Fruit fly (Drosophila melanogaster) whole organism: ENCODE data around the gene CG43056.

Experiments
- CG8478 ChIP-seq: fragments of >200 bp; optimal IDR thresholded peaks from 2 replicates; lab custom pipeline; 2018; ENCODE audit warnings: inconsistent platforms
- Dll ChIP-seq: fragments of >200 bp; optimal IDR thresholded peaks from 2 replicates; lab custom pipeline; 2017
- pan ChIP-seq: fragments of >200 bp; optimal IDR thresholded peaks from 2 replicates; lab custom pipeline; 2017
- psq ChIP-seq: fragments of >200 bp; optimal IDR thresholded peaks from 2 replicates; lab custom pipeline; 2017
- usp ChIP-seq: fragments of >200 bp; optimal IDR thresholded peaks from 2 replicates; lab custom pipeline; 2017; ENCODE audit warnings: missing biosample characterization, missing genetic modification characterization, mixed read lengths

dm6 chr2L:4389405-4390115 is 48.0 kb upstream of the CG43056 start:
- no peak for TF ChIP-seq Dll (lab: Kevin White, UChicago)
- TF ChIP-seq CG8478 (lab: Kevin White, UChicago): no peak
- no peak for TF ChIP-seq psq (lab: Kevin White, UChicago)
- no peak for TF ChIP-seq usp (GFP tag; lab: Kevin White, UChicago)
- no peak for TF ChIP-seq pan (lab: Kevin White, UChicago)
